Worm (Caenorhabditis elegans) whole organism, L4 larva: ENCODE measurements around the gene B0432.14.
"Not testable (repeated sequence)": the region's sequence is repeated elsewhere in the genome, so short reads cannot be mapped to it uniquely, and the experiment has no call there.

ENCODE experiments used
- ctbp-1 ChIP-seq: fragments of 200-800 bp; sonication (Bioruptor generic); IDR thresholded peaks from 2 replicates; pipeline ENCODE4 v1.3.6; 2022; ENCODE audit warnings: missing genetic modification reagents, missing genetic modification characterization, missing compliant biosample characterization
- mxl-3 ChIP-seq: fragments of 200-800 bp; sonication (Bioruptor generic); optimal IDR thresholded peaks from 2 replicates; lab custom pipeline; 2018; ENCODE audit warnings: mild to moderate bottlenecking, missing genetic modification characterization, missing compliant biosample characterization
- nhr-10 ChIP-seq: fragments of 150-350 bp; optimal IDR thresholded peaks from 2 replicates; lab custom pipeline; 2014; ENCODE audit warnings: missing biosample characterization, missing genetic modification characterization

DNA sequence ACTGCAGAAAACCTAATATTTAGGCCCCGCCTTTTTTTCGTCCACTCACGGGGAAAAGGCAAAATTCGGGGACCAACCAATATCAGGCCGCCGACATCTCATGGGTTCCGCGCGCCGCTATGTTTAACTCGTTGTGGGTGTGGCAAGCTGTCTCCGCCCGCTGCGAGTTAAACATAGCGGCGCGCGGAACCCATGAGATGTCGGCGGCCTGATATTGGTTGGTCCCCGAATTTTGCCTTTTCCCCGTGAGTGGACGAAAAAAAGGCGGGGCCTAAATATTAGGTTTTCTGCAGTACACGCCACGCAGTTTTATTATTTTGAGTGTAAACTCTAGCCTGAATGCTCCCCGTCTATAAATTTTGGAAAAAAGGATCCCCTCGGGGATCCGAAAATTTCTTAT, 8.4 kb upstream of the B0432.14 start:
- TF ChIP-seq mxl-3; ctbp-1 (GFP tag; lab: Robert Waterston, UW); nhr-10 (tag; lab: Kevin White, UChicago): not testable (repeated sequence)
